Worm (Caenorhabditis elegans) whole organism, early embryonic: ENCODE measurements around the gene T23C6.4.

ENCODE experiments used
- B0310.2 ChIP-seq: sonication (generic microtip); optimal IDR thresholded peaks from 2 replicates; lab custom pipeline; 2016; ENCODE audit warnings: mild to moderate bottlenecking, missing genetic modification characterization, missing compliant biosample characterization
- F13C5.2 ChIP-seq: sonication (generic microtip); optimal IDR thresholded peaks from 2 replicates; lab custom pipeline; 2017; ENCODE audit warnings: mild to moderate bottlenecking, missing genetic modification characterization, inconsistent platforms, missing compliant biosample characterization
- aly-1 ChIP-seq: sonication (generic microtip); optimal IDR thresholded peaks from 2 replicates; lab custom pipeline; 2016; ENCODE audit warnings: missing genetic modification characterization, missing compliant biosample characterization
- ama-1 ChIP-seq: fragments of 150-350 bp; optimal IDR thresholded peaks from 2 replicates; lab custom pipeline; 2014
- ceh-13 ChIP-seq: fragments of 200-800 bp; sonication (Bioruptor generic); optimal IDR thresholded peaks from 2 replicates; lab custom pipeline; 2018; ENCODE audit warnings: mild to moderate bottlenecking, missing genetic modification characterization, missing compliant biosample characterization
- ceh-36 ChIP-seq: sonication (generic microtip); optimal IDR thresholded peaks from 2 replicates; lab custom pipeline; 2016; ENCODE audit warnings: missing genetic modification characterization, inconsistent platforms, missing compliant biosample characterization
- ets-7 ChIP-seq: sonication (generic microtip); optimal IDR thresholded peaks from 2 replicates; lab custom pipeline; 2016; ENCODE audit warnings: missing genotype, missing genetic modification characterization, missing compliant biosample characterization
- flt-1 ChIP-seq: fragments of 200-800 bp; sonication (Bioruptor generic); IDR thresholded peaks from 2 replicates; pipeline ENCODE4 v1.3.6; 2022; ENCODE audit warnings: missing genetic modification characterization, missing compliant biosample characterization
- hmbx-1 ChIP-seq: sonication (generic microtip); optimal IDR thresholded peaks from 2 replicates; lab custom pipeline; 2016; ENCODE audit warnings: mild to moderate bottlenecking, missing genetic modification characterization, missing compliant biosample characterization
- hmg-4 ChIP-seq: fragments of 200-800 bp; sonication (Bioruptor generic); optimal IDR thresholded peaks from 2 replicates; lab custom pipeline; 2018; ENCODE audit warnings: mild to moderate bottlenecking, missing genetic modification characterization, missing compliant biosample characterization
- hnd-1 ChIP-seq: sonication (generic microtip); optimal IDR thresholded peaks from 2 replicates; lab custom pipeline; 2016; ENCODE audit warnings: missing genetic modification characterization, missing compliant biosample characterization
- pes-1 ChIP-seq: fragments of 200-800 bp; sonication (Bioruptor generic); IDR thresholded peaks from 2 replicates; pipeline ENCODE4 v1.3.6; 2022; ENCODE audit warnings: missing genetic modification reagents, missing genetic modification characterization, missing compliant biosample characterization
- scrt-1 ChIP-seq: fragments of 200-800 bp; sonication (Bioruptor generic); IDR thresholded peaks from 2 replicates; pipeline ENCODE4 v1.3.6; 2022; ENCODE audit warnings: missing genetic modification characterization, missing compliant biosample characterization
- sea-1 ChIP-seq: fragments of 200-800 bp; sonication (Bioruptor generic); conservative IDR thresholded peaks from 2 replicates; pipeline ENCODE4 v1.3.6; 2022; ENCODE audit warnings: missing genetic modification characterization, missing compliant biosample characterization
- tbx-11 ChIP-seq: fragments of 200-800 bp; sonication (Bioruptor generic); IDR thresholded peaks from 2 replicates; pipeline ENCODE4 v1.3.6; 2022; ENCODE audit warnings: missing genetic modification characterization, missing compliant biosample characterization
- tbx-37 ChIP-seq: fragments of 200-800 bp; sonication (Bioruptor generic); conservative IDR thresholded peaks from 2 replicates; pipeline ENCODE4 v1.3.6; 2022; ENCODE audit warnings: missing genetic modification reagents, missing genetic modification characterization, missing compliant biosample characterization
- tra-4 ChIP-seq: sonication (generic microtip); optimal IDR thresholded peaks from 2 replicates; lab custom pipeline; 2017; ENCODE audit warnings: missing genetic modification characterization, missing compliant biosample characterization

T23C6.4 gene

DNA sequence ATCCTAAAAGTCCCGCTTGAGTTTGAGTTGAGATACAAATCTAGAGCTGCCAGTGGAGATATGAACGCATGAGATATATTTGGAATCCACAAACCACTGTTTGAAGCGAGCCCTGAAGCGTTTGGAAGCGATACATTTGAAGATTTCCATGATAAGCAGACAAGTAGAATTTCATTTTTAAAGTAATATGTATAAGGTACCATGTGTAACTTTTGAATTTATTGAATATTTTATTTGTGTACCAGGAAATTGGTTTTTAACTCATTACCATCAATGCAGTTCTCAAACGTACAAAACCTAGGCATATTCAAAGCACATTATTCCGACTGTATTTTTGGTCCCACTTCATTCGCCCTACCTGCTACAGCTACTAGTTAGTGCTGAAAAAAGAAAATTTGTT lies 28.5 kb upstream of the T23C6.4 start, which contains the start of gene B0302.2:
B0302.2 (plus strand) TSS at position 301 of the 400 bp plus-strand sequence.
- TF ChIP-seq aly-1 (tag; lab: Kevin White, UChicago), result no peak
- TF ChIP-seq ets-7 (tag; lab: Kevin White, UChicago), result no peak
- TF ChIP-seq scrt-1 (GFP tag; lab: Robert Waterston, UW), result no peak
- no peak for TF ChIP-seq tbx-37 (GFP tag; lab: Robert Waterston, UW)
- TF ChIP-seq hmg-4 (GFP tag; lab: Kevin White, UChicago), result no peak
- TF ChIP-seq hnd-1 (tag; lab: Kevin White, UChicago), result no peak
- TF ChIP-seq tra-4 (tag; lab: Kevin White, UChicago), result no peak
- no peak for TF ChIP-seq pes-1 (GFP tag; lab: Robert Waterston, UW)
- no peak for TF ChIP-seq hmbx-1
- TF ChIP-seq ceh-36 (tag; lab: Kevin White, UChicago), result no peak
- TF ChIP-seq tbx-11 (GFP tag; lab: Robert Waterston, UW), result no peak
- TF ChIP-seq B0310.2 (tag; lab: Kevin White, UChicago), result no peak
- TF ChIP-seq sea-1 (GFP tag; lab: Robert Waterston, UW), result no peak
- TF ChIP-seq F13C5.2, result no peak
- no peak for TF ChIP-seq flt-1 (GFP tag; lab: Robert Waterston, UW)
- no peak for TF ChIP-seq ceh-13 (GFP tag; lab: Kevin White, UChicago)
- TF ChIP-seq ama-1 (lab: Kevin White, UChicago), result no peak

DNA sequence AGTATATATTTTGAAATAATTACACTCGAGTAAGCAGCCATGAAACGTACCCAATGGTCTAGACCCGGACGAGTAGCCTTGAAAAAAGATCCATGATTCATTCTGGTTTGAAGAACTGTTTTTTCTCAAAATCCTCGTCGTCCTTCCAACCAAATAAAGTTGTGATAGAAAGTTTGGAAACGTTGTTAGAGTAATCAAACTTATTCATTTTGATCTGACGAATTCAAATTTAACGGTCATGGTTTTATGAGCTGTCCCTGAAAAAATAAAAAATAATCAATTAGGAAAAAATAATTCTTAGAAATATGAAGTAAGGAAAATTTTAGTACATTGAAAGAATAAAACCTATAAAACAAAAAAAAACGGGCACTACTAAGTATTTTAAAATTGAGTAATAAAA lies 26.9 kb upstream of the T23C6.4 start, which contains the start of gene B0302.4:
B0302.4 (minus strand) TSS at position 101 of the 400 bp plus-strand sequence.
- TF ChIP-seq ama-1 (lab: Kevin White, UChicago) (no peak), ceh-36 (tag; lab: Kevin White, UChicago) (no peak)

DNA sequence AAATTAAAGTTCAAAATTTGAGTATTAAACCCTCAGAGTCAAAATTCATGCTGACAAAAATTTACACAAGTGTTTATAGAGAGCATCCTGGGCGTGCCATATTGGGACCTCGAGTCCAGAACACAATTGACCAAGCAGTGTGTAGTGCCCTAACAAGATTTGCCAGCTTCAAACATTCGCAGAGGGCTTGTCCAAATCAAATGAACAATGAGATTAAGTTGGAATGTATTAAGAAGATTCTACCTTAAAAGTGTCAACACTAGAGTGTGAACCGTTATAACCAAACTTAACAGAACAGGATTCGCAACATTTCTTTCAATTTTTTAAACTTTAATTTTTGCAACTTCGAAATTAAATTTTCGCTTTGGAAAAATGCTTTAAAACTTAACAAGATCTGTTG lies 20.7 kb upstream of the T23C6.4 start:
- TF ChIP-seq B0310.2 (tag; lab: Kevin White, UChicago) (no peak), pes-1 (GFP tag; lab: Robert Waterston, UW) (no peak), F13C5.2 (no peak), aly-1 (tag; lab: Kevin White, UChicago) (no peak), sea-1 (GFP tag; lab: Robert Waterston, UW) (no peak), scrt-1 (GFP tag; lab: Robert Waterston, UW) (no peak), hnd-1 (tag; lab: Kevin White, UChicago) (no peak), flt-1 (GFP tag; lab: Robert Waterston, UW) (no peak), hmbx-1 (no peak)

DNA sequence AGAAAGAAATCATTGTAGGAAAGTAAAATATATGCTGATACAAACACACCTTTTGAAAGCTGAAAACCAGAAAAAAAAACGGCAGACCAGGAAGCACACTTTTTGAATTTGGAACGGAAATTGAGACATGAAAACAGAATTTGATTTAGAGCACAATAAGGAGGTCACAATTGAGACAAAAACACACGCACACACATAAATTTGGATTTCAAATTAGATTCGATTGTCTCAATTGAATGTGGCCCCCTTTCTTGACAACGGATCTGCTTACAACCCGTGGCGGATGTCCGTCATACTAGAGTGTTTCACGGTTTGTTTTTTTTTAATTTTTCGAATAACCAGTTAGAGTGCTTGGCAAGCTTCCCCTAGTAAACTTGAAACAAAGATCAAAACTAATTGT lies 18.4 kb upstream of the T23C6.4 start:
- TF ChIP-seq F13C5.2 (no peak), tbx-37 (GFP tag; lab: Robert Waterston, UW) (no peak), ets-7 (tag; lab: Kevin White, UChicago) (no peak), ceh-36 (tag; lab: Kevin White, UChicago) (no peak), hmbx-1 (no peak), tbx-11 (GFP tag; lab: Robert Waterston, UW) (no peak), hnd-1 (tag; lab: Kevin White, UChicago) (no peak), sea-1 (GFP tag; lab: Robert Waterston, UW) (no peak), B0310.2 (tag; lab: Kevin White, UChicago) (no peak), flt-1 (GFP tag; lab: Robert Waterston, UW) (no peak), hmg-4 (GFP tag; lab: Kevin White, UChicago) (no peak)

- TF ChIP-seq F13C5.2 (no peak), sea-1 (GFP tag; lab: Robert Waterston, UW) (no peak), hnd-1 (tag; lab: Kevin White, UChicago) (no peak), ets-7 (tag; lab: Kevin White, UChicago) (no peak), scrt-1 (GFP tag; lab: Robert Waterston, UW) (no peak), pes-1 (GFP tag; lab: Robert Waterston, UW) (no peak), B0310.2 (tag; lab: Kevin White, UChicago) (no peak), tra-4 (tag; lab: Kevin White, UChicago) (no peak), aly-1 (tag; lab: Kevin White, UChicago) (no peak), hmg-4 (GFP tag; lab: Kevin White, UChicago) (no peak), tbx-11 (GFP tag; lab: Robert Waterston, UW) (no peak), ceh-13 (GFP tag; lab: Kevin White, UChicago) (no peak), flt-1 (GFP tag; lab: Robert Waterston, UW) (no peak), hmbx-1 (no peak), ama-1 (lab: Kevin White, UChicago) (no peak), ceh-36 (tag; lab: Kevin White, UChicago) (no peak)
Measured at ce11 chrX:17157868-17158267, 8.1 kb upstream of the T23C6.4 start, which contains the start of gene npr-21. TSS of gene npr-21 (minus strand) at chrX:17157968.

ce11 chrX:17157089-17157488 lies 7.4 kb upstream of the T23C6.4 start:
- TF ChIP-seq F13C5.2 (no peak), tra-4 (tag; lab: Kevin White, UChicago) (no peak), hmbx-1 (no peak), hmg-4 (GFP tag; lab: Kevin White, UChicago) (no peak)

DNA sequence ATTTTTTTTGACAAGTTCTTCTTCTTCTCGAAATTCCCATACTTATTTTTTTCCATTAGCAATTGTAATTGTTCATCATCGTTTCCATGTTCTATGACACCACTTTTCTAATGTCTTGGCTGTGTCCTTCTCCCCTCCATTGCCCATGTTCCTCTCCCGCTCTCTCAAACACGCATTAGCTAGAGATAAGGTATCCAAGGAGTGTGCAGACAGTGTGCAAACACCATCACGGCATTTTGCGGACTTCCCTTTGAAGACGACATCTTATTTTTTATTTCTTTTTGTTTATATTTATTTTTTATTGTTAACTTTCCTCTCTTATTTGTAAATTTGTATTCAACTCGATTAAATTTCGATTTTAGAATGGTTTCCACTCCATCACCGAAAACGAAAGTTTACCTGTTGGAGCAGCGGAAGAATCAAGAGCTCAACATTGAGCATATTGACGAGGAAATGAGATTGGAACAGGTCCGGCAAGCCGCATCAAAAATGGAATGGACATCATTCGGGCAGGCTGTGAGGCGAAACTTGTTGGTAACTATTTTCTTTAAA lies 1.5 kb upstream of the T23C6.4 start, which contains the start of gene mdt-1.2:
mdt-1.2 (plus strand) TSS at position 363 of the 552 bp plus-strand sequence.
- no peak for TF ChIP-seq sea-1 (GFP tag; lab: Robert Waterston, UW)
- TF ChIP-seq flt-1 (GFP tag; lab: Robert Waterston, UW), result no peak
- TF ChIP-seq pes-1 (GFP tag; lab: Robert Waterston, UW), result no peak
- no peak for TF ChIP-seq tra-4 (tag; lab: Kevin White, UChicago)
- TF ChIP-seq tbx-11 (GFP tag; lab: Robert Waterston, UW), result no peak
- TF ChIP-seq ceh-36 (tag; lab: Kevin White, UChicago), result peak; percentile 4
- TF ChIP-seq B0310.2 (tag; lab: Kevin White, UChicago), result no peak
- no peak for TF ChIP-seq hmbx-1
- no peak for TF ChIP-seq ama-1 (lab: Kevin White, UChicago)
- no peak for TF ChIP-seq ceh-13 (GFP tag; lab: Kevin White, UChicago)
- TF ChIP-seq scrt-1 (GFP tag; lab: Robert Waterston, UW), result no peak
- no peak for TF ChIP-seq ets-7 (tag; lab: Kevin White, UChicago)
- TF ChIP-seq hmg-4 (GFP tag; lab: Kevin White, UChicago), result peak; percentile 11
- TF ChIP-seq F13C5.2, result peak; percentile 81
- TF ChIP-seq aly-1 (tag; lab: Kevin White, UChicago), result no peak
- no peak for TF ChIP-seq tbx-37 (GFP tag; lab: Robert Waterston, UW)
- no peak for TF ChIP-seq hnd-1 (tag; lab: Kevin White, UChicago)
